Worm (Caenorhabditis elegans): ENCODE data around the gene C04F5.2.

Gene C04F5.2

ce11 chrV:5084957-5085465 is 11.9 kb downstream of the C04F5.2 start, which contains the start of gene Y58A7A.4:
TSS of gene Y58A7A.4 (minus strand) at chrV:5085007.
- TF ChIP-seq nhr-237 (tag; optimal IDR thresholded peaks at IDR 0.05) (no peak), mdl-1 (tag; optimal IDR thresholded peaks at IDR 0.05) (no peak)

- peak; percentile 46 for TF ChIP-seq nfya-1 (tag; optimal IDR thresholded peaks at IDR 0.05; ENCODE audit: insufficient read depth)
- TF ChIP-seq nhr-77 (tag; optimal IDR thresholded peaks at IDR 0.05), result no peak
- TF ChIP-seq skn-1 (tag; optimal IDR thresholded peaks at IDR 0.05), result peak; percentile 28
- no peak for TF ChIP-seq nhr-28 (tag; optimal IDR thresholded peaks at IDR 0.05)
- TF ChIP-seq R02D3.7 (tag; optimal IDR thresholded peaks at IDR 0.05), result no peak
- TF ChIP-seq nhr-11 (tag; optimal IDR thresholded peaks at IDR 0.05), result no peak
- TF ChIP-seq aly-2 (tag; optimal IDR thresholded peaks at IDR 0.05), result no peak
- TF ChIP-seq nhr-237 (tag; optimal IDR thresholded peaks at IDR 0.05), result no peak
- no peak for TF ChIP-seq ceh-9 (tag; optimal IDR thresholded peaks at IDR 0.05)
- TF ChIP-seq egl-5 (tag; optimal IDR thresholded peaks at IDR 0.05), result no peak
- no peak for TF ChIP-seq nhr-43 (tag; optimal IDR thresholded peaks at IDR 0.05; ENCODE audit: poor library complexity, severe bottlenecking)
- no peak for TF ChIP-seq lsy-12 (tag; optimal IDR thresholded peaks at IDR 0.05)
- TF ChIP-seq nhr-25 (tag; optimal IDR thresholded peaks at IDR 0.05), result peak; percentile 5
- peak; percentile 72 for TF ChIP-seq nhr-23 (tag; optimal IDR thresholded peaks at IDR 0.05)
- TF ChIP-seq fkh-2 (tag; optimal IDR thresholded peaks at IDR 0.05), result no peak
- no peak for TF ChIP-seq ztf-11 (tag; optimal IDR thresholded peaks at IDR 0.05)
- TF ChIP-seq unc-62 (GFP tag; optimal IDR thresholded peaks at IDR 0.05), result no peak
- no peak for TF ChIP-seq fos-1 (tag; optimal IDR thresholded peaks at IDR 0.05)
- TF ChIP-seq elt-1 (tag; optimal IDR thresholded peaks at IDR 0.05), result no peak
- TF ChIP-seq eor-1 (tag; optimal IDR thresholded peaks at IDR 0.05), result no peak
- no peak for TF ChIP-seq nhr-67 (tag; optimal IDR thresholded peaks at IDR 0.05)
- peak; percentile 2 for TF ChIP-seq lin-15B (tag; optimal IDR thresholded peaks at IDR 0.05)
- no peak for TF ChIP-seq unc-39 (tag; optimal IDR thresholded peaks at IDR 0.05)
- no peak for TF ChIP-seq mdl-1 (tag; optimal IDR thresholded peaks at IDR 0.05)
- no peak for TF ChIP-seq daf-12 (tag; optimal IDR thresholded peaks at IDR 0.05)
- peak; percentile 36 for TF ChIP-seq elt-2 (tag; optimal IDR thresholded peaks at IDR 0.05)
- no peak for TF ChIP-seq mml-1 (tag; optimal IDR thresholded peaks at IDR 0.05)
- no peak for TF ChIP-seq zag-1 (tag; optimal IDR thresholded peaks at IDR 0.05)
- TF ChIP-seq snpc-4 (tag; optimal IDR thresholded peaks at IDR 0.05), result no peak
- peak; percentile 75 for TF ChIP-seq pha-4 (tag; optimal IDR thresholded peaks at IDR 0.05)
- peak; percentile 43 for TF ChIP-seq ceh-28 (tag; optimal IDR thresholded peaks at IDR 0.05)
- TF ChIP-seq ceh-16 (tag; optimal IDR thresholded peaks at IDR 0.05), result no peak
- TF ChIP-seq jun-1 (tag; optimal IDR thresholded peaks at IDR 0.05), result peak; percentile 11
- no peak for TF ChIP-seq lin-39 (tag; optimal IDR thresholded peaks at IDR 0.05)
- TF ChIP-seq ztf-4 (tag; optimal IDR thresholded peaks at IDR 0.05), result no peak
- peak; percentile 28 for TF ChIP-seq pqm-1 (tag; optimal IDR thresholded peaks at IDR 0.05)
- TF ChIP-seq nhr-12 (tag; optimal IDR thresholded peaks at IDR 0.05), result no peak
- no peak for TF ChIP-seq hmg-11 (tag; optimal IDR thresholded peaks at IDR 0.05)
- TF ChIP-seq ceh-82 (tag; optimal IDR thresholded peaks at IDR 0.05), result no peak
- TF ChIP-seq ama-1 (optimal IDR thresholded peaks at IDR 0.05), result no peak
- no peak for TF ChIP-seq tbx-2 (tag; optimal IDR thresholded peaks at IDR 0.05)
- TF ChIP-seq sea-2 (GFP tag; optimal IDR thresholded peaks at IDR 0.05), result no peak
- TF ChIP-seq ZK546.5 (tag; optimal IDR thresholded peaks at IDR 0.05), result no peak
- no peak for TF ChIP-seq elt-3 (tag; optimal IDR thresholded peaks at IDR 0.05)
- no peak for TF ChIP-seq egl-27 (tag; optimal IDR thresholded peaks at IDR 0.05)
- TF ChIP-seq nhr-76 (tag; optimal IDR thresholded peaks at IDR 0.05), result no peak
- no peak for TF ChIP-seq fkh-10 (GFP tag; optimal IDR thresholded peaks at IDR 0.05)
These were observed 16.0 kb downstream of the C04F5.2 start, which contains the start of gene Y58A7A.3 for ce11 chrV:5080853-5081338. TSS of gene Y58A7A.3 (minus strand) at chrV:5080903.
